Worm (Caenorhabditis elegans) whole organism, L3 larva: Measurements from ENCODE around the gene H23N18.6.

Experiments
- aly-2 ChIP-seq: fragments of 150-350 bp; optimal IDR thresholded peaks from 2 replicates; lab custom pipeline; 2014; ENCODE audit warnings: missing biosample characterization, missing genetic modification characterization
- elt-3 ChIP-seq, 3 experiments: fragments of 150-350 bp in 1 of 3; sonication (generic microtip) in 2 of 3; optimal IDR thresholded peaks; 2 replicates in 2 of 3; 4 replicates in 1 of 3; lab custom pipeline; 2014 to 2017; ENCODE audit warnings: missing biosample characterization in 3 of 3, missing genetic modification characterization in 3 of 3
- nhr-11 ChIP-seq: fragments of 150-350 bp; optimal IDR thresholded peaks from 2 replicates; lab custom pipeline; 2014; ENCODE audit warnings: missing biosample characterization, missing genetic modification characterization
- nhr-12 ChIP-seq: fragments of 150-350 bp; optimal IDR thresholded peaks from 2 replicates; lab custom pipeline; 2014; ENCODE audit warnings: missing biosample characterization, missing genetic modification characterization
- pqm-1 ChIP-seq: fragments of 150-350 bp; optimal IDR thresholded peaks from 2 replicates; lab custom pipeline; 2017; ENCODE audit warnings: missing biosample characterization, missing genetic modification characterization, inconsistent platforms

ce11 chrV:4918091-4918624, 3.3 kb upstream of the H23N18.6 start, which contains the start of gene C02E7.7:
- no peak for TF ChIP-seq aly-2 (tag; lab: Kevin White, UChicago)
- no peak for TF ChIP-seq nhr-11 (tag; lab: Kevin White, UChicago)
- no peak for TF ChIP-seq pqm-1 (tag; lab: Kevin White, UChicago)
- no peak for TF ChIP-seq elt-3 (tag; optimal IDR thresholded peaks at IDR 0.05; lab: Kevin White, UChicago)
- TF ChIP-seq nhr-12 = no peak
